Worm (Caenorhabditis elegans): ENCODE data around the gene mdt-22.

DNA sequence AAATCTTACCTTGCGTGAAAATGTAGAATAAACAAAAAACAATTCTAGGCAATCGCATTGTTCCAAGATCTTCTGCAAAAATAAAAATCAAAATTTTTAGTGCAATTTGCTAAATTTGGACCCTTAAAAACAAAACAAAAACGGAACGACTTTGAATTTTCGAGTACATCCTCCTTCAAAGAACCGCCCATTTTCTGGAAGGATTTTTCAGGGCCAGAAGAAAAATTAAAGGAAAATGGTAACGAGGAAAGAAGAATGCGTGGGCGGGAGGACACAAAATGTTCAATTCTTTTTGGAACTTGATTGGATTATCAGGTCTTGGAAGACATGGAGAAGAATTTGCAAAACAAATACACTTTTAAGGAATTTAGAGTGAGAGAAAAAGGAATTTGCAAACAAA is 29.9 kb upstream of the mdt-22 start, which contains the start of gene F54B3.4:
- TF ChIP-seq nhr-23 (tag; optimal IDR thresholded peaks at IDR 0.05) (no peak), tbx-2 (tag; optimal IDR thresholded peaks at IDR 0.05) (no peak), nhr-11 (tag; optimal IDR thresholded peaks at IDR 0.05) (no peak), fos-1 (tag; optimal IDR thresholded peaks at IDR 0.05) (no peak), unc-62 (GFP tag; optimal IDR thresholded peaks at IDR 0.05) (no peak), ztf-11 (tag; optimal IDR thresholded peaks at IDR 0.05) (no peak), ztf-4 (tag; optimal IDR thresholded peaks at IDR 0.05) (no peak), elt-3 (tag; optimal IDR thresholded peaks at IDR 0.05) (no peak), lin-15B (tag; optimal IDR thresholded peaks at IDR 0.05) (no peak), unc-39 (tag; optimal IDR thresholded peaks at IDR 0.05) (no peak), lsy-12 (tag; optimal IDR thresholded peaks at IDR 0.05) (no peak)
